Fruit fly (Drosophila melanogaster) whole organism, larva: ENCODE results near the gene IntS6.
A peak's percentile ranks its signal among the peaks of the same experiment; 100 is the strongest.

Experiments used
- noc ChIP-seq: fragments of 200-800 bp; sonication (Bioruptor generic); optimal IDR thresholded peaks from 3 replicates; lab custom pipeline; 2019; ENCODE audit warnings: missing biosample characterization, mild to moderate bottlenecking, missing genetic modification characterization, moderate library complexity

Gene IntS6

DNA sequence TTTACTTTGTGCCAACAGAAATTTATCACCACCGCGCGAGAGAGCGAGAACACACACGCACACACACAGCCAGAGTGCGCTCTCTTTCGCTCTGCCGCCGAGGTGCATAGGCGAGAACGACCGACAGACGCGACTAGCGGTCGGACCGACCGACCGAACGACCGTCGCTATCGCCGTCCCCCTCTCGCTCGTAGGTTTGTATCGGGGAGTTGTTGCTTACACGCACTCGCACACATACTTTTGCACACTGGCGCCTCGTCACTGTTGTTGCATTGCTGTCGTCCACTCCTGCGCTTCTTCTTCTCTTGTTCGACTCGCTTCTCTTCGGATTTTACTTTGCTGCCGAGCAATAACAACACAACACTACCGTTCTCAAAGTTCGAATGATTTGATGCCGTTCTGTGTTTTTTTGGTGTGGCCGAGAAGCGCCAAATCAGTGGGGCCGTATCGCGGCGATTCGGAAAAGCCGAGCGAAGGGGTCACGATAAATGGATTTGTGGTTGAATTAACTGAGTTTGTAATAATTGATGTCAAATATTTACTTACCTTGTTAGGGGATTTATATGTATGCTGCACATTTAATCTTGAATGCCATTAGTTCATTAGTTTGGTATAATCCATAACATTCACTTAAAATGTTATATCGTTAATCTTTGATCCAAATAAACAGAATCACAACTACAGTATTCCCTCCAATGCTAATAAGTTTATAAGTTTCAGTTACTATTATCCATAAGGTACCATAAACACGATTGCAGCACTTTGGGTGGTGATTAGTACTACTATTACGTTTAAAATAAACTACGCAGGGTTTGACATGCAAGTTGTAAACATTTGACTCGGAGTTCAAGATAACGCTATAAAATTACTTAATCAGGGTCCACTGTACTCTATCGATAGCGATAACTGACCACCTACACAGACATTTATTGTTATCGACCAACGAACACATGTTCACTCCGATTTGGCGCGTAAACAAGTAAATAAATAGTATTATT is at the start of gene IntS6, which contains the start of gene Rtel1:
TSS of gene IntS6 (minus strand) at position 391 of the 998 bp plus-strand sequence.
TSS of gene Rtel1 (plus strand) at position 884 of the 998 bp plus-strand sequence.
- peak; percentile 88 for TF ChIP-seq noc (tag; lab: Kevin White, UChicago)

DNA sequence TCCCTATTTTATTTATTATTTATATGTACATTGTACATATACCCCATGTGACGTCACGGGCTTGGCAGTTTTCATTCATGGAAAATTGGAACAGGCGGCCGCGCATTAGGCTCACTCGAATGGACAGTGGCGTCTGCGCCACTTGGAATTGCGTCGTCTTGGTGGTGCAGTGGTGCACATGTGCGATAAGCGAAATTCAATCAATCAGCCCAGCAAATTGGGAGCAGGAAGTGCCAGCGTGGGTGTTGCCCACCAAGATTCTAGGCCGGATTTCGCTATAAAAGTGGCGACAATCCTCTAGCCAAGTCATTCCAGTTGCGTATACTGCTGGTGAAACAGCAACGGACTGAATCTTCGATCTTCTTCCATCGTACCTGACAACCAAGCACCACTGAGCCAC is 44.8 kb upstream of the IntS6 start, which contains the start of gene CG12239:
TSS of gene CG12239 (plus strand) at position 301 of the 400 bp plus-strand sequence.
- no peak for TF ChIP-seq noc (tag; lab: Kevin White, UChicago)

dm6 chrX:5789187-5789586 is 42.1 kb upstream of the IntS6 start, which contains the start of gene CG15767:
Gene CG15767 (plus strand): TSS chrX:5789487.
- no peak for TF ChIP-seq noc (tag; lab: Kevin White, UChicago)

DNA sequence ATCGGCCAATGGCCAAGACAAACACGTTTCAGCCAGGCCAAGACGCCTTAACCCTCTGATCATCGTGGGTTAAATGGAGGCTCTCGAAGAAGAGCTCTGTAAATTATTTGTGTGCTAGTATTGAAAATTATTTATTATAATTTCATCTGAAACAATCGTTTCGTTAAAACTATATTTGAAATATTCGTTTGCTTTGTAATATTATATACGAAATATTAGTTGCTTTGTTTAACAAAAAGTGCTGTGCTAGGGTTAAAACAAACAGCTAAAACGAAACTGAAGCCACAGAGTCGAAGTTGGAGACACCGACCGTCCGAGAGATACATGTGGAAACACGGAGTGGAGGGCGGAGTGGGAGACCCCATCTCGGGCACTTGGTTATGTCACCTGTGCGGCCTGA is 39.5 kb upstream of the IntS6 start:
- TF ChIP-seq noc (tag; lab: Kevin White, UChicago): peak; percentile 67

DNA sequence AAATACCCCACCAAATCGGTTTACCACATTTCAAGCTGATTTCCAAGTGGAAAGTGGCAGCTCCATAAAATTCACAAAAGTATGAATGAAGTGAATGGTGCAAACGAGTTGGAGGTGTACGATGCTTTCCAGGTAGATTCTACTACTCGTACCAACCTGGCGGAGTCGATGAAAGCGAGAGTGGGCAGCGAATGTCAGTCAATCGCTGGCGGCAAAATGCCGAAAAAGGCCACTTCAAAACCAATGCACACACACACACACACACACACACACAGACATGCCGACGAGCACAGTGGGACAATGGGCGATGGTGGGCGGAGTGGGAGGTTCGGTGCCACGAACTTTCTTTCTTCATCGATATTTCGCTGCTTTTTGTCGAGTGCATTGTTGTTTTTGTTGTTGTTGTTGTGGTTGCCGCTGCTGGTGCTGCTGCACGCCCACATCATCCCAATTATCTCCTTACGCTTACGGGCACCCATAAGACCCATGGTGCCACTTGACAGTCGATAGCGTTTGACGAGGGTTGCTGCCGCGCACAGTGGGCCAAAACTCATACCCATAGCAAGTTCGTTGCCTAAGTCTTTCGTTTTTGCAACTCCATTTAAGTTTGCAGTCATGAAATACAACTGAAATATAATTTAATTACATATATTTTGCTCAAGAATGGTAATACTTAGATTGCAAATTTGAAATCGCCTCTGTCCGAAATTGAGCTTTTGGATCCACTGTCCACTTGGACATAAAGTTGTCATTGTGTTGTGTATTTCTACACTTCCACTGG is 36.4 kb upstream of the IntS6 start:
- TF ChIP-seq noc (tag; lab: Kevin White, UChicago): peak; percentile 0

- TF ChIP-seq noc (tag; lab: Kevin White, UChicago): no peak
Measured at dm6 chrX:5781520-5781919, 34.5 kb upstream of the IntS6 start, which contains the start of gene CG3108. Gene CG3108 (minus strand): TSS chrX:5781620.

dm6 chrX:5776547-5776946 is 29.5 kb upstream of the IntS6 start, which contains the start of gene CG42264:
Gene CG42264 (minus strand): TSS chrX:5776647.
- no peak for TF ChIP-seq noc (tag; lab: Kevin White, UChicago)

- no peak for TF ChIP-seq noc (tag; lab: Kevin White, UChicago)
Measured at dm6 chrX:5772409-5772808, 25.4 kb upstream of the IntS6 start.

- no peak for TF ChIP-seq noc (tag; lab: Kevin White, UChicago)
Measured at dm6 chrX:5770730-5771181, 23.7 kb upstream of the IntS6 start, which contains the start of gene CG3097. Gene CG3097 (minus strand): TSS chrX:5770780.

DNA sequence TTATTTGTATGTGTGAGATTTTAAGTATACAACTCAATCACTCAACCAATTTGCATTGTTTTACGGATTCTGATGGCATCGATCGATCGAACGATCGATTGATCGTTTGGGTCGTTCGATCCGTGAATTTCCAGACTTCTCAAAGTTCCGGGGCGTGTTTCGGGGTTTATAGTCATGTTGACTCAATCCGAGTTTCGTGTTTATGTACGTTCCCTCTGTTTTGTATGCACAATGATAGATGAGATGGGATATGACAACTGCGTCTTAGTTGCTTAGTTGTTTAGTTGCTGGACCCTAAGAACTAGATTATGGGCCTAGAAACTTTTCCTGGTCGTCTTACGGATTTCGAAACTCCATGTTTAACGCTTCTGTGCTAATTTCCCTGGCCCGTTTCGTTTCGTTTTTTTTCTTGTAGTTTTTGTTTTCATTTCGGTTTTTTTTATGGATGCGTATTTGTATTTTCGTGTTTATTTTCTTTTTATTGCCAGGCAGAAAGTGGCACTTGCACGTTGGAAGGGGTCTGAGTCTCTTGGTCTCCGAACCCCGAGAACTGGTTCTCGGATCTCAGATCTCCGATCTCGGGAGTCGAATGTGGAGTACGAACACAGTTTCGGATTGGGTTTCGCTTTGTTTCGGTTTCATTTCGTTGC is 21.7 kb upstream of the IntS6 start:
- no peak for TF ChIP-seq noc (tag; lab: Kevin White, UChicago)

DNA sequence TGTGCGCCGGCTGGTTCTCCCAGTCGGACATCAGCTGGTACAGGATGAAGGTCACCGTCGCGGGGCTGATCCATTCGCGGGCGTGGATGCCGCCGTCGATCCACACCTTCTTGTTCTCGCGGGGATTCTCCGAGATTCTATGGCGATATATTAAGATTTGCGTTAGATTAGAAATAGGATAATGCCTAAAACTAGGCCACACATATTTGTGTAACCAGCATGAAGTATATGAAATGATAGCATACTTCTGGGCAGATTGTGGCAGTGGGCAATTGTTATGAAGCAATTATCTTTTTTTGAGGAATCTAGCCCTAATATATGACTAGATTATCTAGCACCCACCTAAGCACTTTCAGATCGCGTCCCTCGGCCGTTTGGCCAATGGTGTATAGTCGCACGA is 19.7 kb upstream of the IntS6 start:
- no peak for TF ChIP-seq noc (tag; lab: Kevin White, UChicago)

- peak; percentile 46 for TF ChIP-seq noc (tag; lab: Kevin White, UChicago)
Measured at dm6 chrX:5764001-5764892, 17.2 kb upstream of the IntS6 start, which contains the start of the genes MAPk-Ak2 and CG42699. Gene MAPk-Ak2 (minus strand): TSS chrX:5764203. Gene CG42699 (plus strand): TSS chrX:5764553.

dm6 chrX:5763443-5764000 is 16.5 kb upstream of the IntS6 start:
- no peak for TF ChIP-seq noc (tag; lab: Kevin White, UChicago)

- no peak for TF ChIP-seq noc (tag; lab: Kevin White, UChicago)
Measured at dm6 chrX:5756146-5756545, 9.1 kb upstream of the IntS6 start.
